Worm (Caenorhabditis elegans) whole organism, midembryonic: Measurements from ENCODE around the gene sru-4.

Source experiments
- T22C8.4 ChIP-seq: fragments of 200-800 bp; sonication (Bioruptor generic); IDR thresholded peaks from 2 replicates; pipeline ENCODE4 v1.3.6; 2022; ENCODE audit warnings: missing genetic modification characterization, missing compliant biosample characterization
- flt-1 ChIP-seq: fragments of 200-800 bp; sonication (Bioruptor generic); IDR thresholded peaks from 2 replicates; pipeline ENCODE4 v1.3.6; 2022; ENCODE audit warnings: missing genetic modification characterization, missing compliant biosample characterization
- klf-2 ChIP-seq: fragments of 200-800 bp; sonication (Bioruptor generic); conservative IDR thresholded peaks from 2 replicates; pipeline ENCODE4 v1.3.6; 2022; ENCODE audit warnings: missing genetic modification reagents, missing genetic modification characterization, missing compliant biosample characterization
- med-1 ChIP-seq: sonication (generic microtip); optimal IDR thresholded peaks from 2 replicates; lab custom pipeline; 2017; ENCODE audit warnings: missing genetic modification characterization, mild to moderate bottlenecking, missing compliant biosample characterization, antibody characterized with exemption, missing genetic modification reagents; ENCODE audit not compliant: insufficient read depth
- ref-1 ChIP-seq: fragments of 200-800 bp; sonication (Bioruptor generic); conservative IDR thresholded peaks from 2 replicates; pipeline ENCODE4 v1.3.6; 2022; ENCODE audit warnings: missing genetic modification reagents, missing genetic modification characterization, missing compliant biosample characterization
- tab-1 ChIP-seq: fragments of 200-800 bp; sonication (Bioruptor generic); IDR thresholded peaks from 2 replicates; pipeline ENCODE4 v1.3.6; 2022; ENCODE audit warnings: missing genetic modification characterization, missing compliant biosample characterization
- ztf-23 ChIP-seq: fragments of 200-800 bp; sonication (Bioruptor generic); IDR thresholded peaks from 2 replicates; pipeline ENCODE4 v1.3.6; 2022; ENCODE audit warnings: missing genetic modification reagents, missing genetic modification characterization, missing compliant biosample characterization
- ztf-29 ChIP-seq: fragments of 200-800 bp; sonication (Bioruptor generic); IDR thresholded peaks from 2 replicates; pipeline ENCODE4 v1.3.6; 2022; ENCODE audit warnings: missing genetic modification reagents, missing genetic modification characterization, missing compliant biosample characterization

ce11 chrIV:9524849-9525460 is 26.8 kb downstream of the sru-4 start, which contains the start of gene ndua-5:
- TF ChIP-seq ztf-23 (GFP tag; lab: Robert Waterston, UW) (no peak), T22C8.4 (no peak), flt-1 (GFP tag; lab: Robert Waterston, UW) (no peak), ref-1 (GFP tag; lab: Robert Waterston, UW) (no peak), ztf-29 (GFP tag; lab: Robert Waterston, UW) (no peak), tab-1 (GFP tag; lab: Robert Waterston, UW) (no peak), med-1 (GFP tag; lab: Kevin White, UChicago) (no peak), klf-2 (GFP tag; lab: Robert Waterston, UW) (no peak)
